Worm (Caenorhabditis elegans) whole organism, L1 larva: ENCODE results near the gene ZK688.4.

Experiments
- C16A3.4 ChIP-seq: fragments of 150-350 bp; optimal IDR thresholded peaks from 2 replicates; lab custom pipeline; 2014; ENCODE audit warnings: missing biosample characterization, missing genetic modification characterization
- C34B4.2 ChIP-seq: sonication (generic microtip); optimal IDR thresholded peaks from 2 replicates; lab custom pipeline; 2017; ENCODE audit warnings: mild to moderate bottlenecking, missing genetic modification characterization, missing compliant biosample characterization
- Y116A8C.19 ChIP-seq: sonication (generic microtip); optimal IDR thresholded peaks from 2 replicates; lab custom pipeline; 2016; ENCODE audit warnings: missing compliant biosample characterization, missing genetic modification characterization, borderline replicate concordance
- alr-1 ChIP-seq: fragments of 200-800 bp; sonication (Bioruptor generic); optimal IDR thresholded peaks from 2 replicates; lab custom pipeline; 2018; ENCODE audit warnings: borderline replicate concordance, mild to moderate bottlenecking, missing genetic modification characterization, missing compliant biosample characterization
- ama-1 ChIP-seq: fragments of 150-350 bp; optimal IDR thresholded peaks from 2 replicates; lab custom pipeline; 2014
- ceh-88 ChIP-seq: fragments of 200-800 bp; sonication (Bioruptor generic); IDR thresholded peaks from 2 replicates; pipeline ENCODE4 v1.3.6; 2022; ENCODE audit warnings: missing genetic modification characterization, missing compliant biosample characterization
- dpl-1 ChIP-seq, 3 experiments: fragments of 150-350 bp in 2 of 3; sonication (generic microtip) in 1 of 3; optimal IDR thresholded peaks; 2 replicates each; lab custom pipeline; 2014 to 2017; ENCODE audit warnings: missing biosample characterization in 3 of 3, missing genetic modification characterization in 3 of 3, missing genetic modification reagents in 3 of 3
- dsc-1 ChIP-seq: sonication (generic microtip); optimal IDR thresholded peaks from 2 replicates; lab custom pipeline; 2016; ENCODE audit warnings: mild to moderate bottlenecking, missing genetic modification characterization, missing compliant biosample characterization
- elt-2 ChIP-seq: sonication (generic microtip); optimal IDR thresholded peaks from 2 replicates; lab custom pipeline; 2016; ENCODE audit warnings: missing genetic modification characterization, mild to moderate bottlenecking, inconsistent platforms, missing compliant biosample characterization, missing genetic modification reagents
- elt-3 ChIP-seq, 6 experiments: fragments of 150-350 bp in 1 of 6; sonication (generic microtip); optimal IDR thresholded peaks; 2 replicates each; lab custom pipeline; 2017 to 2018; ENCODE audit warnings: missing biosample characterization in 6 of 6, missing genetic modification characterization in 6 of 6, inconsistent platforms in 1 of 6
- ets-5 ChIP-seq: fragments of 200-800 bp; sonication (Bioruptor generic); IDR thresholded peaks from 2 replicates; pipeline ENCODE4 v1.3.6; 2022; ENCODE audit warnings: missing genetic modification characterization, missing compliant biosample characterization
- fkh-10 ChIP-seq: sonication (generic microtip); optimal IDR thresholded peaks from 2 replicates; lab custom pipeline; 2017; ENCODE audit warnings: missing biosample characterization, missing genetic modification reagents, missing genetic modification characterization
- fkh-4 ChIP-seq: sonication (generic microtip); optimal IDR thresholded peaks from 2 replicates; lab custom pipeline; 2016; ENCODE audit warnings: missing compliant biosample characterization, missing genetic modification characterization, borderline replicate concordance
- fkh-8 ChIP-seq: sonication (generic microtip); optimal IDR thresholded peaks from 2 replicates; lab custom pipeline; 2016; ENCODE audit warnings: mild to moderate bottlenecking, missing genetic modification characterization, missing compliant biosample characterization
- hlh-4 ChIP-seq: sonication (generic microtip); optimal IDR thresholded peaks from 2 replicates; lab custom pipeline; 2016; ENCODE audit warnings: mild to moderate bottlenecking, missing genetic modification characterization, missing compliant biosample characterization
- isw-1 ChIP-seq: fragments of 200-800 bp; sonication (Bioruptor generic); IDR thresholded peaks from 2 replicates; pipeline ENCODE4 v1.3.6; 2022; ENCODE audit warnings: missing genetic modification characterization, missing compliant biosample characterization
- jun-1 ChIP-seq: fragments of 150-350 bp; optimal IDR thresholded peaks from 2 replicates; lab custom pipeline; 2014; ENCODE audit warnings: missing biosample characterization, missing genetic modification reagents, missing genetic modification characterization
- lin-13 ChIP-seq: fragments of 150-350 bp; optimal IDR thresholded peaks from 2 replicates; lab custom pipeline; 2014; ENCODE audit warnings: missing biosample characterization, missing genetic modification reagents, missing genetic modification characterization
- lin-14 ChIP-seq: fragments of 200-800 bp; sonication (Bioruptor generic); optimal IDR thresholded peaks from 2 replicates; lab custom pipeline; 2018; ENCODE audit warnings: mild to moderate bottlenecking, missing genetic modification characterization, moderate library complexity, missing compliant biosample characterization
- lin-35 ChIP-seq, 2 experiments: fragments of 150-350 bp; optimal IDR thresholded peaks; 2 replicates each; lab custom pipeline; 2014; ENCODE audit warnings: missing biosample characterization in 2 of 2, missing genetic modification characterization in 2 of 2, missing genetic modification reagents in 2 of 2
- mep-1 ChIP-seq: fragments of 150-350 bp; optimal IDR thresholded peaks from 2 replicates; lab custom pipeline; 2014; ENCODE audit warnings: missing biosample characterization, missing genetic modification characterization
- nhr-11 ChIP-seq: fragments of 150-350 bp; optimal IDR thresholded peaks from 2 replicates; lab custom pipeline; 2014; ENCODE audit warnings: missing biosample characterization, missing genetic modification characterization
- nhr-19 ChIP-seq: fragments of 200-800 bp; sonication (Bioruptor generic); conservative IDR thresholded peaks from 2 replicates; pipeline ENCODE4 v1.3.6; 2022; ENCODE audit warnings: missing genetic modification characterization, missing compliant biosample characterization
- nhr-20 ChIP-seq: sonication (generic microtip); optimal IDR thresholded peaks from 2 replicates; lab custom pipeline; 2016; ENCODE audit warnings: mild to moderate bottlenecking, missing genetic modification characterization, missing compliant biosample characterization
- nhr-47 ChIP-seq: sonication (generic microtip); optimal IDR thresholded peaks from 2 replicates; lab custom pipeline; 2016; ENCODE audit warnings: mild to moderate bottlenecking, missing genetic modification characterization, moderate library complexity, missing compliant biosample characterization
- nhr-71 ChIP-seq: sonication (generic microtip); optimal IDR thresholded peaks from 2 replicates; lab custom pipeline; 2016; ENCODE audit warnings: mild to moderate bottlenecking, missing genetic modification characterization, moderate library complexity, missing compliant biosample characterization
- nhr-76 ChIP-seq: sonication (generic microtip); optimal IDR thresholded peaks from 2 replicates; lab custom pipeline; 2017; ENCODE audit warnings: missing biosample characterization, missing genetic modification characterization
- nhr-77 ChIP-seq: fragments of 150-350 bp; optimal IDR thresholded peaks from 2 replicates; lab custom pipeline; 2014; ENCODE audit warnings: missing biosample characterization, missing genetic modification characterization
- nhr-84 ChIP-seq: sonication (generic microtip); optimal IDR thresholded peaks from 2 replicates; lab custom pipeline; 2017; ENCODE audit warnings: missing biosample characterization, missing genetic modification characterization
- nhr-85 ChIP-seq: sonication (generic microtip); peaks from one replicate; lab custom pipeline; 2016; ENCODE audit warnings: missing genetic modification characterization, inconsistent platforms, missing compliant biosample characterization
- pag-3 ChIP-seq: sonication (generic microtip); optimal IDR thresholded peaks from 2 replicates; lab custom pipeline; 2017; ENCODE audit warnings: missing genetic modification characterization, mild to moderate bottlenecking, missing compliant biosample characterization, antibody characterized with exemption, borderline replicate concordance; ENCODE audit not compliant: insufficient read depth
- pax-3 ChIP-seq: fragments of 200-800 bp; sonication (Bioruptor generic); optimal IDR thresholded peaks from 2 replicates; lab custom pipeline; 2018; ENCODE audit warnings: mild to moderate bottlenecking, missing genetic modification characterization, moderate library complexity, missing compliant biosample characterization
- pqm-1 ChIP-seq: sonication (generic microtip); optimal IDR thresholded peaks from 3 replicates; lab custom pipeline; 2017; ENCODE audit warnings: missing biosample characterization, missing genetic modification characterization
- skn-1 ChIP-seq: fragments of 150-350 bp; optimal IDR thresholded peaks from 2 replicates; lab custom pipeline; 2014; ENCODE audit warnings: missing biosample characterization, missing genetic modification characterization
- snpc-4 ChIP-seq: fragments of 150-350 bp; optimal IDR thresholded peaks from 2 replicates; lab custom pipeline; 2014; ENCODE audit warnings: missing biosample characterization, missing genetic modification characterization
- sptf-1 ChIP-seq: fragments of 150-350 bp; optimal IDR thresholded peaks from 2 replicates; lab custom pipeline; 2014; ENCODE audit warnings: missing biosample characterization, missing genetic modification characterization
- sup-37 ChIP-seq: fragments of 200-800 bp; sonication (Bioruptor generic); optimal IDR thresholded peaks from 2 replicates; lab custom pipeline; 2018; ENCODE audit warnings: mild to moderate bottlenecking, missing genetic modification characterization, missing compliant biosample characterization
- swsn-7 ChIP-seq: sonication (generic microtip); optimal IDR thresholded peaks from 2 replicates; lab custom pipeline; 2016; ENCODE audit warnings: missing genetic modification characterization, missing compliant biosample characterization
- tlp-1 ChIP-seq: fragments of 150-350 bp; optimal IDR thresholded peaks from 2 replicates; lab custom pipeline; 2014; ENCODE audit warnings: missing biosample characterization, missing genetic modification characterization
- unc-130 ChIP-seq: fragments of 150-350 bp; optimal IDR thresholded peaks from 2 replicates; lab custom pipeline; 2017; ENCODE audit warnings: missing biosample characterization, missing genetic modification characterization, inconsistent platforms
- unc-30 ChIP-seq: sonication (generic microtip); optimal IDR thresholded peaks from 2 replicates; lab custom pipeline; 2017; ENCODE audit warnings: missing biosample characterization, missing genetic modification characterization
- unc-62 ChIP-seq: fragments of 150-350 bp; optimal IDR thresholded peaks from 2 replicates; lab custom pipeline; 2014; ENCODE audit warnings: missing biosample characterization, missing genetic modification reagents, missing genetic modification characterization
- vab-15 ChIP-seq: sonication (generic microtip); optimal IDR thresholded peaks from 2 replicates; lab custom pipeline; 2017; ENCODE audit warnings: missing genotype, mild to moderate bottlenecking, missing genetic modification characterization, missing compliant biosample characterization
- zag-1 ChIP-seq: fragments of 150-350 bp; optimal IDR thresholded peaks from 2 replicates; lab custom pipeline; 2014; ENCODE audit warnings: missing biosample characterization, missing genetic modification characterization
- ztf-11 ChIP-seq, 2 experiments: sonication (generic microtip); optimal IDR thresholded peaks; 2 replicates each; lab custom pipeline; 2016 to 2017; ENCODE audit warnings: missing genetic modification characterization in 2 of 2, missing biosample characterization in 1 of 2, missing compliant biosample characterization in 1 of 2

The ZK688.4 gene

ce11 chrIII:7928549-7929129 lies 33.8 kb downstream of the ZK688.4 start, which contains the start of the genes C29E4.13 and npp-15 (continued):
- no peak for TF ChIP-seq dsc-1 (tag; lab: Kevin White, UChicago)
- peak; percentile 55 for TF ChIP-seq C16A3.4 (tag; lab: Kevin White, UChicago)
- no peak for TF ChIP-seq sup-37 (GFP tag; lab: Kevin White, UChicago)
- no peak for TF ChIP-seq nhr-47 (tag; lab: Kevin White, UChicago)
- no peak for TF ChIP-seq zag-1
- no peak for TF ChIP-seq vab-15 (tag; lab: Kevin White, UChicago)
- no peak for TF ChIP-seq tlp-1
- TF ChIP-seq dpl-1 (GFP tag; optimal IDR thresholded peaks at IDR 0.05; lab: Kevin White, UChicago) = peak; percentile 56 to 87 (median 83)
- no peak for TF ChIP-seq unc-130 (tag; lab: Kevin White, UChicago)
- TF ChIP-seq nhr-71 = peak; percentile 53
- peak; percentile 51 for TF ChIP-seq nhr-20 (tag; lab: Kevin White, UChicago)
- TF ChIP-seq nhr-77 (tag; lab: Kevin White, UChicago) = no peak
- TF ChIP-seq mep-1 = peak; percentile 70
- no peak for TF ChIP-seq pag-3 (tag; lab: Kevin White, UChicago)
- TF ChIP-seq ama-1 (lab: Kevin White, UChicago) = no peak
- TF ChIP-seq unc-62 (GFP tag; lab: Kevin White, UChicago) = no peak
- no peak for TF ChIP-seq fkh-10
- no peak for TF ChIP-seq Y116A8C.19 (tag; lab: Kevin White, UChicago)
- no peak for TF ChIP-seq fkh-4 (tag; lab: Kevin White, UChicago)
- no peak for TF ChIP-seq ets-5 (GFP tag; lab: Robert Waterston, UW)
- TF ChIP-seq nhr-19 (GFP tag; lab: Robert Waterston, UW) = no peak; the same call in 1 of the 2 replicates
- no peak for TF ChIP-seq snpc-4 (tag; lab: Kevin White, UChicago)
- TF ChIP-seq isw-1 (GFP tag; lab: Robert Waterston, UW) = no peak
- TF ChIP-seq nhr-84 = no peak
- TF ChIP-seq pqm-1 (tag; lab: Kevin White, UChicago) = no peak
- no peak for TF ChIP-seq lin-14
- TF ChIP-seq nhr-11 (tag; lab: Kevin White, UChicago) = no peak
- TF ChIP-seq hlh-4 (tag; lab: Kevin White, UChicago) = no peak
- no peak for TF ChIP-seq alr-1 (tag; lab: Kevin White, UChicago)
- no peak for TF ChIP-seq pax-3 (tag; lab: Kevin White, UChicago)
- TF ChIP-seq lin-13 (GFP tag; lab: Kevin White, UChicago) = no peak
- TF ChIP-seq, all 84 proteins: peak for 21

- peak in 1 of 2 experiments; percentile 11 for TF ChIP-seq lin-35 (GFP tag; optimal IDR thresholded peaks at IDR 0.05; lab: Kevin White, UChicago)
- no peak for TF ChIP-seq C34B4.2 (tag; lab: Kevin White, UChicago)
- TF ChIP-seq elt-3 (tag; optimal IDR thresholded peaks at IDR 0.05; lab: Kevin White, UChicago) = no peak
Observed at ce11 chrIII:7933235-7933634, 38.4 kb downstream of the ZK688.4 start, which contains the start of gene ran-2. ran-2 (plus strand) TSS chrIII:7933535.

ce11 chrIII:7937548-7937947 lies 42.7 kb downstream of the ZK688.4 start, which contains the start of gene C29E4.10:
C29E4.10 (plus strand) TSS chrIII:7937848.
- TF ChIP-seq fkh-4 (tag; lab: Kevin White, UChicago) (no peak), nhr-85 (tag; lab: Kevin White, UChicago) (no peak), dsc-1 (tag; lab: Kevin White, UChicago) (no peak)

- no peak for TF ChIP-seq nhr-76 (tag; lab: Kevin White, UChicago)
- TF ChIP-seq unc-30 = no peak
- TF ChIP-seq C16A3.4 (tag; lab: Kevin White, UChicago) = peak; percentile 82
- TF ChIP-seq nhr-84 = no peak
- TF ChIP-seq lin-14 = no peak
- peak; percentile 70 for TF ChIP-seq lin-13 (GFP tag; lab: Kevin White, UChicago)
- TF ChIP-seq fkh-8 (tag; lab: Kevin White, UChicago) = peak; percentile 62
- TF ChIP-seq jun-1 = peak; percentile 69
- peak; percentile 52 for TF ChIP-seq mep-1
- TF ChIP-seq skn-1 (tag; lab: Kevin White, UChicago) = peak; percentile 81
- TF ChIP-seq ztf-11 (tag; optimal IDR thresholded peaks at IDR 0.05; lab: Kevin White, UChicago) = peak in 1 of 2 experiments; percentile 18
- no peak for TF ChIP-seq fkh-4 (tag; lab: Kevin White, UChicago)
- peak; percentile 61 for TF ChIP-seq nhr-77 (tag; lab: Kevin White, UChicago)
- peak; percentile 26 for TF ChIP-seq elt-2 (tag; lab: Kevin White, UChicago)
- TF ChIP-seq nhr-19 (GFP tag; lab: Robert Waterston, UW) = peak; percentile 79
- TF ChIP-seq sptf-1 (tag; lab: Kevin White, UChicago) = no peak
- no peak for TF ChIP-seq ceh-88 (GFP tag; lab: Robert Waterston, UW)
- peak; percentile 71 for TF ChIP-seq swsn-7 (tag; lab: Kevin White, UChicago)
- TF ChIP-seq nhr-47 (tag; lab: Kevin White, UChicago) = peak; percentile 84
- TF ChIP-seq fkh-10 = no peak
- peak; percentile 59 for TF ChIP-seq nhr-11 (tag; lab: Kevin White, UChicago)
Observed at ce11 chrIII:7940819-7941218, 46.0 kb downstream of the ZK688.4 start, which contains the start of gene C29E4.12. C29E4.12 (plus strand) TSS chrIII:7941151.
